Fruit fly (Drosophila melanogaster) whole organism, prepupa: ENCODE results near the gene CG4041.

Source experiments
- CG10631 ChIP-seq: fragments of 200-800 bp; sonication (Bioruptor generic); optimal IDR thresholded peaks from 2 replicates; lab custom pipeline; 2016; ENCODE audit warnings: missing biosample characterization, missing genetic modification characterization
- CG10669 ChIP-seq: fragments of 200-800 bp; sonication (Bioruptor generic); optimal IDR thresholded peaks from 3 replicates; lab custom pipeline; 2018; ENCODE audit warnings: missing biosample characterization, mild to moderate bottlenecking, missing genetic modification characterization, moderate library complexity
- CG11294 ChIP-seq: fragments of 200-800 bp; sonication (Bioruptor generic); IDR thresholded peaks from 2 replicates; pipeline ENCODE4 v1.3.6; 2022; ENCODE audit warnings: missing biosample characterization, missing genetic modification characterization
- CG11762 ChIP-seq: fragments of 200-800 bp; sonication (Bioruptor generic); optimal IDR thresholded peaks from 3 replicates; lab custom pipeline; 2016; ENCODE audit warnings: missing biosample characterization, missing genetic modification characterization; ENCODE audit not compliant: insufficient read depth
- CG11902 ChIP-seq: fragments of 200-800 bp; sonication (Bioruptor generic); optimal IDR thresholded peaks from 3 replicates; lab custom pipeline; 2016; ENCODE audit warnings: missing biosample characterization, missing genetic modification characterization
- CG15336 ChIP-seq: fragments of 200-800 bp; sonication (Bioruptor generic); IDR thresholded peaks from 2 replicates; pipeline ENCODE4 v1.3.6; 2022; ENCODE audit warnings: missing biosample characterization, missing genetic modification characterization
- CG1621 ChIP-seq: fragments of 200-800 bp; sonication (Bioruptor generic); optimal IDR thresholded peaks from 3 replicates; lab custom pipeline; 2018; ENCODE audit warnings: missing biosample characterization, mild to moderate bottlenecking, missing genetic modification characterization
- CG16779 ChIP-seq: fragments of 200-800 bp; sonication (Bioruptor generic); optimal IDR thresholded peaks from 3 replicates; lab custom pipeline; 2017; ENCODE audit warnings: missing biosample characterization, mild to moderate bottlenecking, missing genetic modification characterization
- CG3032 ChIP-seq: fragments of 200-800 bp; optimal IDR thresholded peaks from 2 replicates; lab custom pipeline; 2019; ENCODE audit warnings: missing biosample characterization, mild to moderate bottlenecking, missing genetic modification characterization, moderate library complexity
- CG31627 ChIP-seq: fragments of 200-800 bp; sonication (Bioruptor generic); optimal IDR thresholded peaks from 3 replicates; lab custom pipeline; 2016; ENCODE audit warnings: missing biosample characterization, missing genetic modification characterization
- CG32006 ChIP-seq: fragments of 200-800 bp; sonication (Bioruptor generic); optimal IDR thresholded peaks from 3 replicates; lab custom pipeline; 2017; ENCODE audit warnings: missing biosample characterization, mild to moderate bottlenecking, missing genetic modification characterization
- CG34406 ChIP-seq: fragments of 200-800 bp; sonication (Bioruptor generic); optimal IDR thresholded peaks from 3 replicates; lab custom pipeline; 2016; ENCODE audit warnings: missing biosample characterization, missing genetic modification characterization
- CG3919 ChIP-seq: fragments of 200-800 bp; sonication (Bioruptor generic); optimal IDR thresholded peaks from 3 replicates; lab custom pipeline; 2016; ENCODE audit warnings: missing biosample characterization, missing genetic modification characterization
- CG4318 ChIP-seq: fragments of 200-800 bp; sonication (Bioruptor generic); optimal IDR thresholded peaks from 3 replicates; lab custom pipeline; 2017; ENCODE audit warnings: missing biosample characterization, mild to moderate bottlenecking, missing genetic modification characterization
- CG6163 ChIP-seq: fragments of 200-800 bp; sonication (Bioruptor generic); IDR thresholded peaks from 3 replicates; pipeline ENCODE4 v1.3.6; 2022; ENCODE audit warnings: missing biosample characterization, missing genetic modification characterization
- CG6276 ChIP-seq: fragments of 200-800 bp; sonication (Bioruptor generic); optimal IDR thresholded peaks from 2 replicates; lab custom pipeline; 2017; ENCODE audit warnings: missing biosample characterization, mild to moderate bottlenecking, missing genetic modification characterization
- CG6792 ChIP-seq: fragments of 200-800 bp; sonication (Bioruptor generic); optimal IDR thresholded peaks from 3 replicates; lab custom pipeline; 2016; ENCODE audit warnings: missing biosample characterization, missing genetic modification characterization
- CG6808 ChIP-seq: fragments of 200-800 bp; sonication (Bioruptor generic); optimal IDR thresholded peaks from 3 replicates; lab custom pipeline; 2017; ENCODE audit warnings: missing biosample characterization, missing genetic modification characterization, mild to moderate bottlenecking, moderate library complexity, missing genetic modification reagents
- CG6854 ChIP-seq: fragments of 200-800 bp; sonication (Bioruptor generic); optimal IDR thresholded peaks from 2 replicates; lab custom pipeline; 2017; ENCODE audit warnings: missing biosample characterization, mild to moderate bottlenecking, missing genetic modification characterization
- CG7368 ChIP-seq: fragments of 200-800 bp; sonication (Bioruptor generic); optimal IDR thresholded peaks from 3 replicates; lab custom pipeline; 2016; ENCODE audit warnings: missing biosample characterization, missing genetic modification characterization
- CG8319 ChIP-seq: fragments of 200-800 bp; sonication (Bioruptor generic); optimal IDR thresholded peaks from 3 replicates; lab custom pipeline; 2016; ENCODE audit warnings: missing biosample characterization, missing genetic modification characterization
- CG9139 ChIP-seq: fragments of 200-800 bp; sonication (Bioruptor generic); optimal IDR thresholded peaks from 3 replicates; lab custom pipeline; 2017; ENCODE audit warnings: missing biosample characterization, mild to moderate bottlenecking, missing genetic modification characterization
- Eip75B ChIP-seq: fragments of 200-800 bp; sonication (Bioruptor generic); optimal IDR thresholded peaks from 3 replicates; lab custom pipeline; 2016; ENCODE audit warnings: missing biosample characterization, missing genetic modification characterization
- Eip78C ChIP-seq: fragments of 200-800 bp; sonication (Bioruptor generic); peaks from one replicate; lab custom pipeline; 2016; ENCODE audit warnings: missing biosample characterization, missing genetic modification characterization
- Ets21C ChIP-seq: fragments of 200-800 bp; sonication (Bioruptor generic); optimal IDR thresholded peaks from 3 replicates; lab custom pipeline; 2016; ENCODE audit warnings: missing biosample characterization, missing genetic modification characterization
- Ets96B ChIP-seq: fragments of 200-800 bp; optimal IDR thresholded peaks from 2 replicates; lab custom pipeline; 2019; ENCODE audit warnings: missing biosample characterization, mild to moderate bottlenecking, missing genetic modification characterization, moderate library complexity
- Gug ChIP-seq: fragments of 200-800 bp; sonication (Bioruptor generic); IDR thresholded peaks from 2 replicates; pipeline ENCODE4 v1.3.6; 2022; ENCODE audit warnings: missing biosample characterization, missing genetic modification characterization
- Hr38 ChIP-seq: sonication (Bioruptor generic); optimal IDR thresholded peaks from 2 replicates; lab custom pipeline; 2016; ENCODE audit warnings: missing biosample characterization, missing genetic modification characterization
- Hr39 ChIP-seq: fragments of 200-800 bp; sonication (Bioruptor generic); optimal IDR thresholded peaks from 2 replicates; lab custom pipeline; 2016; ENCODE audit warnings: missing biosample characterization, missing genetic modification characterization
- Hr4 ChIP-seq: fragments of 200-800 bp; sonication (Bioruptor generic); optimal IDR thresholded peaks from 3 replicates; lab custom pipeline; 2016; ENCODE audit warnings: missing biosample characterization, missing genetic modification characterization
- Lpt ChIP-seq: fragments of 200-800 bp; sonication (Bioruptor generic); optimal IDR thresholded peaks from 3 replicates; lab custom pipeline; 2016; ENCODE audit warnings: missing biosample characterization, missing genetic modification characterization
- OdsH ChIP-seq: fragments of 200-800 bp; sonication (Bioruptor generic); optimal IDR thresholded peaks from 3 replicates; lab custom pipeline; 2016; ENCODE audit warnings: missing biosample characterization, missing genetic modification characterization
- Smox ChIP-seq: fragments of 200-800 bp; sonication (Bioruptor generic); optimal IDR thresholded peaks from 3 replicates; lab custom pipeline; 2016; ENCODE audit warnings: missing biosample characterization, missing genetic modification characterization
- Sox102F ChIP-seq: fragments of 200-800 bp; sonication (Bioruptor generic); optimal IDR thresholded peaks from 2 replicates; lab custom pipeline; 2016; ENCODE audit warnings: missing biosample characterization, mild to moderate bottlenecking, missing genetic modification characterization
- Sox14 ChIP-seq: fragments of 200-800 bp; sonication (Bioruptor generic); optimal IDR thresholded peaks from 3 replicates; lab custom pipeline; 2016; ENCODE audit warnings: missing biosample characterization, missing genetic modification characterization
- Sox15 ChIP-seq: fragments of 200-800 bp; sonication (Bioruptor generic); optimal IDR thresholded peaks from 3 replicates; lab custom pipeline; 2016; ENCODE audit warnings: missing biosample characterization, missing genetic modification characterization
- achi ChIP-seq: fragments of 200-800 bp; sonication (Bioruptor generic); optimal IDR thresholded peaks from 3 replicates; lab custom pipeline; 2016; ENCODE audit warnings: missing biosample characterization, missing genetic modification characterization
- acj6 ChIP-seq: fragments of 200-800 bp; sonication (Bioruptor generic); optimal IDR thresholded peaks from 3 replicates; lab custom pipeline; 2016; ENCODE audit warnings: missing biosample characterization, missing genetic modification characterization
- cyc ChIP-seq: fragments of 200-800 bp; sonication (Bioruptor generic); optimal IDR thresholded peaks from 3 replicates; lab custom pipeline; 2016; ENCODE audit warnings: missing biosample characterization, missing genetic modification characterization
- dac ChIP-seq: fragments of 200-800 bp; sonication (Bioruptor generic); optimal IDR thresholded peaks from 2 replicates; lab custom pipeline; 2017; ENCODE audit warnings: missing biosample characterization, mild to moderate bottlenecking, missing genetic modification characterization
- fd59A ChIP-seq: fragments of 200-800 bp; sonication (Bioruptor generic); optimal IDR thresholded peaks from 2 replicates; lab custom pipeline; 2017; ENCODE audit warnings: missing biosample characterization, mild to moderate bottlenecking, missing genetic modification characterization, missing genetic modification reagents
- lz ChIP-seq: fragments of 200-800 bp; sonication (Bioruptor generic); optimal IDR thresholded peaks from 3 replicates; lab custom pipeline; 2016; ENCODE audit warnings: missing biosample characterization, missing genetic modification characterization
- net ChIP-seq: fragments of 200-800 bp; sonication (Bioruptor generic); optimal IDR thresholded peaks from 3 replicates; lab custom pipeline; 2016; ENCODE audit warnings: missing biosample characterization, missing genetic modification characterization
- pdm3 ChIP-seq: fragments of 200-800 bp; sonication (Bioruptor generic); optimal IDR thresholded peaks from 3 replicates; lab custom pipeline; 2016; ENCODE audit warnings: missing biosample characterization, missing genetic modification characterization
- salr ChIP-seq, 2 experiments: fragments of 200-800 bp; sonication (Bioruptor generic); optimal IDR thresholded peaks; 3 replicates each; lab custom pipeline; 2016 to 2018; ENCODE audit warnings: missing biosample characterization in 2 of 2, missing genetic modification characterization in 2 of 2, mild to moderate bottlenecking in 1 of 2
- spab ChIP-seq: fragments of 200-800 bp; sonication (Bioruptor generic); optimal IDR thresholded peaks from 2 replicates; lab custom pipeline; 2017; ENCODE audit warnings: missing biosample characterization, mild to moderate bottlenecking, missing genetic modification characterization, missing genetic modification reagents
- ss ChIP-seq, 2 experiments: fragments of 200-800 bp; sonication (Bioruptor generic); optimal IDR thresholded peaks; 2 replicates in 1 of 2; 3 replicates in 1 of 2; lab custom pipeline; 2017 to 2018; ENCODE audit warnings: mild to moderate bottlenecking in 2 of 2, missing biosample characterization in 2 of 2, missing genetic modification characterization in 2 of 2, moderate library complexity in 1 of 2
- svp ChIP-seq: fragments of 200-800 bp; sonication (Bioruptor generic); peaks from one replicate; lab custom pipeline; 2016; ENCODE audit warnings: missing biosample characterization, missing genetic modification characterization
- topi ChIP-seq: fragments of 200-800 bp; sonication (Bioruptor generic); optimal IDR thresholded peaks from 3 replicates; lab custom pipeline; 2016; ENCODE audit warnings: missing biosample characterization, missing genetic modification characterization
- vri ChIP-seq: fragments of 200-800 bp; sonication (Bioruptor generic); optimal IDR thresholded peaks from 3 replicates; lab custom pipeline; 2016; ENCODE audit warnings: missing biosample characterization, mild to moderate bottlenecking, missing genetic modification characterization

Gene CG4041

DNA sequence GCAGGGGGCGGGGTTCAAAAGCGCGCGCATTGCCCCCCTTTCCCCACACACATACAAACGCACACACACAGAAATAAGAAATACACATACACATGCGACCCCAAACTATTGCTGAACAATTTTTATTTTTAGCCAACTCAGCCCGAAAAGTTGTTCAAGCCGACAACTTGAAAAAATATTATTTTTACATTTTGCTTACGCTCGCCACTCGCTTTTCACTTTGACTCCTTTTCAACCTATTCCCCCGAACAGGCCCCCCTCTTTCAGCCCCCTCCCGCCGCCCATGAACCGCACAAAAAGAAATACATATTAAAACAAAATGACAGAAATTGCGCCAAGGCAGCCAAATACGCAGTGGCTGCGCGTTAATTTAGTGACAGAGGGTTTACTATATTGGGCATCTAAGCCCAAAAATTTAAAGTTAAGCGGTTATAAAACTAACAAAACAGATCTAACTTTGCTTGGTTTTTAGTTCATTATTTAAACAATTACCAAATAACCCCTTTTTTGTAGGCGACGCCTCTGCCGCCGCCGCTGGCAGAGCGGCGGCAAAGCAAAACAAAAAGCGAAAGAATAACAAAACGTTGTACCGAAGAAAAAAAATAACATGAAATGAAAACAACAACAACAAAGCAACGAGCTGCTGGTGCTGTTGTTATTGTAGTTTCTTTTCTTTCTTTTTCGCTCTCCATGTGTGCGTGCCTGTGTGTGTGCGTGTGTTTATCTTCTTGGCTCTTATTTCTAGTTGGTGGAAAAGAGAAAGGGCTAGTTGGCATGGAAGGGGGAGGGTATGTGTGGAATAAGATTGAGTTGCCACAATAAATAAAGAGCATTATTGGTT, 8.1 kb downstream of the CG4041 start:
- TF ChIP-seq Eip78C (peak; percentile 100), CG15336 (GFP tag; lab: Robert Waterston, UW) (peak; percentile 100), pdm3 (GFP tag; lab: Kevin White, UChicago) (peak; percentile 100), Smox (peak; percentile 100), net (peak; percentile 100), acj6 (GFP tag; lab: Kevin White, UChicago) (peak; percentile 100), CG8319 (GFP tag; lab: Kevin White, UChicago) (peak; percentile 100), CG3032 (tag; lab: Kevin White, UChicago) (peak; percentile 100), Gug (GFP tag; lab: Robert Waterston, UW) (peak; percentile 100), topi (GFP tag; lab: Kevin White, UChicago) (peak; percentile 100), OdsH (peak; percentile 100), Eip75B (peak; percentile 100), achi (GFP tag; lab: Kevin White, UChicago) (peak; percentile 99), CG10631 (peak; percentile 100), Sox14 (GFP tag; lab: Kevin White, UChicago) (peak; percentile 100), CG4318 (GFP tag; lab: Kevin White, UChicago) (peak; percentile 100), CG6792 (GFP tag; lab: Kevin White, UChicago) (peak; percentile 100), CG7368 (GFP tag; lab: Kevin White, UChicago) (peak; percentile 100), CG34406 (peak; percentile 100), CG1621 (peak; percentile 100), CG6808 (GFP tag; lab: Kevin White, UChicago) (peak; percentile 99), cyc (GFP tag; lab: Kevin White, UChicago) (peak; percentile 100), CG10669 (peak; percentile 100), CG6163 (GFP tag; lab: Robert Waterston, UW) (peak; percentile 100), Ets21C (GFP tag; lab: Kevin White, UChicago) (peak; percentile 100), Hr38 (GFP tag; lab: Kevin White, UChicago) (peak; percentile 96), Sox15 (GFP tag; lab: Kevin White, UChicago) (peak; percentile 100), dac (GFP tag; lab: Kevin White, UChicago) (peak; percentile 100), Hr39 (GFP tag; lab: Kevin White, UChicago) (peak; percentile 100), CG11294 (GFP tag; lab: Robert Waterston, UW) (peak; percentile 99), CG3919 (GFP tag; lab: Kevin White, UChicago) (peak; percentile 100), Hr4 (GFP tag; lab: Kevin White, UChicago) (peak; percentile 100), CG11902 (GFP tag; lab: Kevin White, UChicago) (peak; percentile 100), fd59A (GFP tag; lab: Kevin White, UChicago) (peak; percentile 100), CG16779 (tag; lab: Kevin White, UChicago) (peak; percentile 99), ss (GFP tag; optimal IDR thresholded peaks at IDR 0.05; lab: Kevin White, UChicago) (peak; percentile 100), vri (GFP tag; lab: Kevin White, UChicago) (peak; percentile 100), Sox102F (GFP tag; lab: Kevin White, UChicago) (peak; percentile 100), CG32006 (GFP tag; lab: Kevin White, UChicago) (peak; percentile 100), CG6854 (GFP tag; lab: Kevin White, UChicago) (peak; percentile 100), CG31627 (GFP tag; lab: Kevin White, UChicago) (peak; percentile 100), salr (GFP tag; optimal IDR thresholded peaks at IDR 0.05; lab: Kevin White, UChicago) (peak; percentile 100), spab (GFP tag; lab: Kevin White, UChicago) (peak; percentile 100), Ets96B (peak; percentile 100), Lpt (GFP tag; lab: Kevin White, UChicago) (peak; percentile 100), CG11762 (GFP tag; lab: Kevin White, UChicago) (peak; percentile 100), lz (GFP tag; lab: Kevin White, UChicago) (peak; percentile 100), CG6276 (GFP tag; lab: Kevin White, UChicago) (peak; percentile 100), CG9139 (GFP tag; lab: Kevin White, UChicago) (peak; percentile 100), svp (GFP tag; lab: Kevin White, UChicago) (peak; percentile 100)
